Fruit fly (Drosophila melanogaster): ENCODE results near the gene Mat89Ba.

Gene Mat89Ba

dm6 chr3R:16235941-16236712 is 36.1 kb downstream of the Mat89Ba start (continued):
- TF ChIP-seq mld (GFP tag; IDR thresholded peaks at IDR 0.05; ENCODE audit: partially characterized antibody) (no peak), pzg (GFP tag; optimal IDR thresholded peaks at IDR 0.05) (no peak), CG12299 (tag; optimal IDR thresholded peaks at IDR 0.05) (peak; percentile 64), fd64A (GFP tag; optimal IDR thresholded peaks at IDR 0.05) (peak; percentile 30), slbo (GFP tag; IDR thresholded peaks at IDR 0.05) (no peak), disco-r (GFP tag; optimal IDR thresholded peaks at IDR 0.05) (no peak), CG18764 (GFP tag; optimal IDR thresholded peaks at IDR 0.05) (peak; percentile 75), dysf (GFP tag; IDR thresholded peaks at IDR 0.05) (no peak), CG3163 (GFP tag; optimal IDR thresholded peaks at IDR 0.05) (peak; percentile 37), az2 (GFP tag; optimal IDR thresholded peaks at IDR 0.05) (peak; percentile 87), Xbp1 (GFP tag; optimal IDR thresholded peaks at IDR 0.05) (peak; percentile 80), CG18262 (tag; optimal IDR thresholded peaks at IDR 0.05) (peak; percentile 97), Lpt (GFP tag; optimal IDR thresholded peaks at IDR 0.05) (peak; percentile 91), fru (optimal IDR thresholded peaks at IDR 0.05) (no peak), CG3407 (GFP tag; optimal IDR thresholded peaks at IDR 0.05) (peak; percentile 73), grn (GFP tag; optimal IDR thresholded peaks at IDR 0.05) (no peak), CrebB (tag; optimal IDR thresholded peaks at IDR 0.05) (no peak), sob (GFP tag; IDR thresholded peaks at IDR 0.05) (no peak), B-H1 (GFP tag; IDR thresholded peaks at IDR 0.05) (no peak), Lim3 (GFP tag; IDR thresholded peaks at IDR 0.05) (no peak), CG2875 (GFP tag; optimal IDR thresholded peaks at IDR 0.05) (peak; percentile 90), CG3995 (GFP tag; optimal IDR thresholded peaks at IDR 0.05) (peak; percentile 39), Six4 (GFP tag; optimal IDR thresholded peaks at IDR 0.05) (peak; percentile 80), Bgb (GFP tag; IDR thresholded peaks at IDR 0.05; ENCODE audit: partially characterized antibody) (no peak), Dp (GFP tag; optimal IDR thresholded peaks at IDR 0.05) (no peak), lbe (GFP tag; optimal IDR thresholded peaks at IDR 0.05) (peak; percentile 19), CG10209 (GFP tag; optimal IDR thresholded peaks at IDR 0.05) (peak; percentile 77), stc (GFP tag; IDR thresholded peaks at IDR 0.05) (no peak), aop (GFP tag; IDR thresholded peaks at IDR 0.05) (no peak), cad (GFP tag; optimal IDR thresholded peaks at IDR 0.05) (no peak), Dfd (GFP tag; optimal IDR thresholded peaks at IDR 0.05) (peak in 1 of 2 experiments; percentile 41), tna (GFP tag; IDR thresholded peaks at IDR 0.05; ENCODE audit: partially characterized antibody) (no peak), CG4328 (GFP tag; optimal IDR thresholded peaks at IDR 0.05) (peak; percentile 94), CG11695 (GFP tag; IDR thresholded peaks at IDR 0.05) (no peak), NC2α (GFP tag; optimal IDR thresholded peaks at IDR 0.05) (peak; percentile 26), Mes4 (GFP tag; optimal IDR thresholded peaks at IDR 0.05) (peak; percentile 32), phol (tag; optimal IDR thresholded peaks at IDR 0.05) (peak; percentile 95), tup (GFP tag; optimal IDR thresholded peaks at IDR 0.05) (peak; percentile 68), Atf3 (GFP tag; optimal IDR thresholded peaks at IDR 0.05) (peak; percentile 61), CG11398 (GFP tag; optimal IDR thresholded peaks at IDR 0.05) (peak; percentile 30), Meics (GFP tag; optimal IDR thresholded peaks at IDR 0.05) (peak; percentile 97), CG17328 (GFP tag; IDR thresholded peaks at IDR 0.05) (no peak), CG2202 (tag; optimal IDR thresholded peaks at IDR 0.05) (peak; percentile 76), CG9437 (GFP tag; optimal IDR thresholded peaks at IDR 0.05) (peak; percentile 95), CG13296 (GFP tag; optimal IDR thresholded peaks at IDR 0.05) (peak; percentile 94), ranshi (GFP tag; IDR thresholded peaks at IDR 0.05) (no peak), so (GFP tag; IDR thresholded peaks at IDR 0.05) (no peak), CG17361 (GFP tag; IDR thresholded peaks at IDR 0.05) (no peak), bsh (GFP tag; optimal IDR thresholded peaks at IDR 0.05) (peak; percentile 84 to 88), ap (GFP tag; IDR thresholded peaks at IDR 0.05) (no peak), usp (GFP tag; optimal IDR thresholded peaks at IDR 0.05) (no peak)
